Fruit fly (Drosophila melanogaster) whole organism, embryonic: ENCODE results near the gene CG45490.

Experiments used
- Adf1 ChIP-seq: fragments of 200-800 bp; sonication (Bioruptor generic); IDR thresholded peaks from 2 replicates; pipeline ENCODE4 v1.3.6; 2022; ENCODE audit warnings: missing biosample characterization, missing genetic modification characterization
- Antp ChIP-seq: fragments of 200-800 bp; sonication (Bioruptor generic); optimal IDR thresholded peaks from 3 replicates; lab custom pipeline; 2016; ENCODE audit warnings: missing biosample characterization, missing genetic modification characterization
- C15 ChIP-seq: fragments of 200-800 bp; sonication (Bioruptor generic); IDR thresholded peaks from 3 replicates; pipeline ENCODE4 v1.3.6; 2022; ENCODE audit warnings: missing biosample characterization, missing genetic modification characterization
- CG12236 ChIP-seq: fragments of 200-800 bp; sonication (Bioruptor generic); optimal IDR thresholded peaks from 2 replicates; lab custom pipeline; 2016; ENCODE audit warnings: missing biosample characterization, missing genetic modification characterization
- CG1233 ChIP-seq: fragments of 200-800 bp; sonication (Bioruptor generic); optimal IDR thresholded peaks from 4 replicates; lab custom pipeline; 2018; ENCODE audit warnings: missing biosample characterization, mild to moderate bottlenecking, missing genetic modification characterization
- CG14014 ChIP-seq: fragments of 200-800 bp; sonication (Bioruptor generic); IDR thresholded peaks from 2 replicates; pipeline ENCODE4 v1.3.6; 2022; ENCODE audit warnings: missing biosample characterization, missing genetic modification characterization
- CG14667 ChIP-seq: fragments of 200-800 bp; sonication (Bioruptor generic); IDR thresholded peaks from 2 replicates; pipeline ENCODE4 v1.3.6; 2022; ENCODE audit warnings: missing biosample characterization, missing genetic modification characterization
- CG15269 ChIP-seq: fragments of 200-800 bp; sonication (Bioruptor generic); optimal IDR thresholded peaks from 2 replicates; lab custom pipeline; 2018; ENCODE audit warnings: missing biosample characterization, mild to moderate bottlenecking, missing genetic modification characterization, moderate library complexity
- CG15514 ChIP-seq: fragments of 200-800 bp; sonication (Bioruptor generic); optimal IDR thresholded peaks from 3 replicates; lab custom pipeline; 2017; ENCODE audit warnings: missing biosample characterization, missing genetic modification characterization, mild to moderate bottlenecking, moderate library complexity, missing genetic modification reagents
- CG2129 ChIP-seq: fragments of 200-800 bp; sonication (Bioruptor generic); IDR thresholded peaks from 2 replicates; pipeline ENCODE4 v1.3.6; 2022; ENCODE audit warnings: missing biosample characterization, missing genetic modification characterization; ENCODE audit not compliant: partially characterized antibody
- CG3838 ChIP-seq: fragments of 200-800 bp; sonication (Bioruptor generic); optimal IDR thresholded peaks from 3 replicates; lab custom pipeline; 2016; ENCODE audit warnings: missing biosample characterization, missing genetic modification characterization
- CG4424 ChIP-seq: fragments of 200-800 bp; sonication (Bioruptor generic); optimal IDR thresholded peaks from 3 replicates; lab custom pipeline; 2016; ENCODE audit warnings: missing biosample characterization, missing genetic modification characterization
- CG6272 ChIP-seq: fragments of 200-800 bp; sonication (Bioruptor generic); IDR thresholded peaks from 2 replicates; pipeline ENCODE4 v1.3.6; 2022; ENCODE audit warnings: missing biosample characterization, missing genetic modification characterization
- CG6683 ChIP-seq: fragments of 200-800 bp; sonication (Bioruptor generic); optimal IDR thresholded peaks from 2 replicates; lab custom pipeline; 2017; ENCODE audit warnings: missing biosample characterization, mild to moderate bottlenecking, missing genetic modification characterization, missing genetic modification reagents
- CG8281 ChIP-seq: fragments of 200-800 bp; sonication (Bioruptor generic); optimal IDR thresholded peaks from 2 replicates; lab custom pipeline; 2018; ENCODE audit warnings: missing biosample characterization, mild to moderate bottlenecking, missing genetic modification characterization, moderate library complexity
- CG8359 ChIP-seq: fragments of 200-800 bp; sonication (Bioruptor generic); optimal IDR thresholded peaks from 2 replicates; lab custom pipeline; 2017; ENCODE audit warnings: missing biosample characterization, mild to moderate bottlenecking, missing genetic modification characterization, borderline replicate concordance
- CG8478 ChIP-seq: fragments of >200 bp; optimal IDR thresholded peaks from 2 replicates; lab custom pipeline; 2018
- CG9437 ChIP-seq: fragments of 200-800 bp; sonication (Bioruptor generic); optimal IDR thresholded peaks from 2 replicates; lab custom pipeline; 2018; ENCODE audit warnings: missing biosample characterization, mild to moderate bottlenecking, missing genetic modification characterization
- CG9609 ChIP-seq: fragments of 200-800 bp; sonication (Bioruptor generic); optimal IDR thresholded peaks from 3 replicates; lab custom pipeline; 2016; ENCODE audit warnings: missing biosample characterization, missing genetic modification characterization
- CG9817 ChIP-seq: fragments of 200-800 bp; sonication (Bioruptor generic); optimal IDR thresholded peaks from 2 replicates; lab custom pipeline; 2018; ENCODE audit warnings: missing biosample characterization, mild to moderate bottlenecking, missing genetic modification characterization, moderate library complexity
- CG9876 ChIP-seq: fragments of 200-800 bp; sonication (Bioruptor generic); optimal IDR thresholded peaks from 2 replicates; lab custom pipeline; 2016; ENCODE audit warnings: missing biosample characterization, missing genetic modification characterization
- CG9932 ChIP-seq: fragments of 200-800 bp; sonication (Bioruptor generic); IDR thresholded peaks from 2 replicates; pipeline ENCODE4 v1.3.6; 2022; ENCODE audit warnings: missing biosample characterization, missing genetic modification characterization
- CoRest ChIP-seq: fragments of 200-800 bp; sonication (Bioruptor generic); optimal IDR thresholded peaks from 3 replicates; lab custom pipeline; 2018; ENCODE audit warnings: missing biosample characterization, mild to moderate bottlenecking, missing genetic modification characterization, moderate library complexity
- Ets97D ChIP-seq: fragments of 200-800 bp; sonication (Bioruptor generic); optimal IDR thresholded peaks from 3 replicates; lab custom pipeline; 2016; ENCODE audit warnings: missing biosample characterization, missing genetic modification characterization
- H2.0 ChIP-seq: fragments of 200-800 bp; sonication (Bioruptor generic); IDR thresholded peaks from 2 replicates; pipeline ENCODE4 v1.3.6; 2022; ENCODE audit warnings: missing biosample characterization, missing genetic modification characterization
- HHEX ChIP-seq: fragments of 200-800 bp; sonication (Bioruptor generic); optimal IDR thresholded peaks from 3 replicates; lab custom pipeline; 2017; ENCODE audit warnings: missing biosample characterization, mild to moderate bottlenecking, missing genetic modification characterization, missing genetic modification reagents
- HLH54F ChIP-seq: fragments of 200-800 bp; sonication (Bioruptor generic); optimal IDR thresholded peaks from 3 replicates; lab custom pipeline; 2016; ENCODE audit warnings: missing biosample characterization, missing genetic modification characterization
- Hey ChIP-seq: fragments of 200-800 bp; sonication (Bioruptor generic); optimal IDR thresholded peaks from 3 replicates; lab custom pipeline; 2018; ENCODE audit warnings: missing biosample characterization, mild to moderate bottlenecking, missing genetic modification characterization
- Hr51 ChIP-seq, 2 experiments: fragments of 200-800 bp; sonication (Bioruptor generic); optimal IDR thresholded peaks; 2 replicates in 1 of 2; 3 replicates in 1 of 2; lab custom pipeline; 2016 to 2018; ENCODE audit warnings: missing biosample characterization in 2 of 2, missing genetic modification characterization in 2 of 2, mild to moderate bottlenecking in 1 of 2, moderate library complexity in 1 of 2
- Hr78 ChIP-seq, 2 experiments: fragments of 200-800 bp in 1 of 2; fragments of >200 bp in 1 of 2; sonication (Bioruptor generic) in 1 of 2; optimal IDR thresholded peaks; 2 replicates each; lab custom pipeline; 2017 to 2019; ENCODE audit warnings: missing biosample characterization in 2 of 2, missing genetic modification characterization in 2 of 2, mild to moderate bottlenecking in 1 of 2, moderate library complexity in 1 of 2
- Max ChIP-seq: fragments of 200-800 bp; sonication (Bioruptor generic); optimal IDR thresholded peaks from 2 replicates; lab custom pipeline; 2016; ENCODE audit warnings: missing biosample characterization, mild to moderate bottlenecking, missing genetic modification characterization
- NFAT ChIP-seq: fragments of 200-800 bp; sonication (Bioruptor generic); IDR thresholded peaks from 2 replicates; pipeline ENCODE4 v1.3.6; 2022; ENCODE audit warnings: missing biosample characterization, missing genetic modification characterization
- Nf-YC ChIP-seq: fragments of 200-800 bp; optimal IDR thresholded peaks from 3 replicates; lab custom pipeline; 2019; ENCODE audit warnings: missing biosample characterization, mild to moderate bottlenecking, missing genetic modification characterization, moderate library complexity
- Ravus ChIP-seq: fragments of 200-800 bp; sonication (Bioruptor generic); IDR thresholded peaks from 2 replicates; pipeline ENCODE4 v1.3.6; 2022; ENCODE audit warnings: missing biosample characterization, missing genetic modification characterization
- Taf1 ChIP-seq: fragments of 200-800 bp; sonication (Bioruptor generic); IDR thresholded peaks from 2 replicates; pipeline ENCODE4 v1.3.6; 2022; ENCODE audit warnings: missing biosample characterization, missing genetic modification characterization
- crc ChIP-seq: fragments of 200-800 bp; sonication (Bioruptor generic); optimal IDR thresholded peaks from 2 replicates; lab custom pipeline; 2016; ENCODE audit warnings: missing biosample characterization, missing genetic modification characterization
- croc ChIP-seq: fragments of 200-800 bp; sonication (Bioruptor generic); conservative IDR thresholded peaks from 3 replicates; pipeline ENCODE4 v1.3.6; 2022; ENCODE audit warnings: missing biosample characterization, missing genetic modification characterization
- esg ChIP-seq: fragments of 200-800 bp; sonication (Bioruptor generic); conservative IDR thresholded peaks from 2 replicates; pipeline ENCODE4 v1.3.6; 2022; ENCODE audit warnings: missing biosample characterization, missing genetic modification characterization
- fd64A ChIP-seq: fragments of 200-800 bp; sonication (Bioruptor generic); optimal IDR thresholded peaks from 3 replicates; lab custom pipeline; 2018; ENCODE audit warnings: missing biosample characterization, mild to moderate bottlenecking, missing genetic modification characterization
- gce ChIP-seq: fragments of 200-800 bp; sonication (Bioruptor generic); IDR thresholded peaks from 3 replicates; pipeline ENCODE4 v1.3.6; 2022; ENCODE audit warnings: missing biosample characterization, missing genetic modification characterization
- lilli ChIP-seq: fragments of 200-800 bp; sonication (Bioruptor generic); optimal IDR thresholded peaks from 3 replicates; lab custom pipeline; 2016; ENCODE audit warnings: missing biosample characterization, missing genetic modification characterization
- maf-S ChIP-seq: fragments of 200-800 bp; sonication (Bioruptor generic); optimal IDR thresholded peaks from 2 replicates; lab custom pipeline; 2016; ENCODE audit warnings: missing biosample characterization, missing genetic modification characterization
- sqz ChIP-seq: fragments of 200-800 bp; sonication (Bioruptor generic); optimal IDR thresholded peaks from 3 replicates; lab custom pipeline; 2018; ENCODE audit warnings: missing biosample characterization, mild to moderate bottlenecking, missing genetic modification characterization
- sr ChIP-seq: fragments of 200-800 bp; sonication (Bioruptor generic); IDR thresholded peaks from 3 replicates; pipeline ENCODE4 v1.3.6; 2022; ENCODE audit warnings: missing biosample characterization, missing genetic modification characterization
- tgo ChIP-seq: fragments of 200-800 bp; sonication (Bioruptor generic); IDR thresholded peaks from 3 replicates; pipeline ENCODE4 v1.3.6; 2022; ENCODE audit warnings: missing biosample characterization, missing genetic modification characterization
- tll ChIP-seq, 2 experiments: fragments of 200-800 bp in 1 of 2; fragments of >200 bp in 1 of 2; sonication (Bioruptor generic) in 1 of 2; optimal IDR thresholded peaks; 2 replicates each; lab custom pipeline; 2017 to 2019; ENCODE audit warnings: missing biosample characterization in 2 of 2, missing genetic modification characterization in 2 of 2, mild to moderate bottlenecking in 1 of 2, moderate library complexity in 1 of 2
- trh ChIP-seq: fragments of 200-800 bp; sonication (Bioruptor generic); optimal IDR thresholded peaks from 2 replicates; lab custom pipeline; 2016; ENCODE audit warnings: missing biosample characterization, missing genetic modification characterization
- unpg ChIP-seq: fragments of 200-800 bp; sonication (Bioruptor generic); optimal IDR thresholded peaks from 3 replicates; lab custom pipeline; 2018; ENCODE audit warnings: missing biosample characterization, mild to moderate bottlenecking, missing genetic modification characterization, moderate library complexity
- zen ChIP-seq: fragments of 200-800 bp; sonication (Bioruptor generic); optimal IDR thresholded peaks from 3 replicates; lab custom pipeline; 2018; ENCODE audit warnings: missing biosample characterization, mild to moderate bottlenecking, missing genetic modification characterization, moderate library complexity

CG45490 gene

DNA sequence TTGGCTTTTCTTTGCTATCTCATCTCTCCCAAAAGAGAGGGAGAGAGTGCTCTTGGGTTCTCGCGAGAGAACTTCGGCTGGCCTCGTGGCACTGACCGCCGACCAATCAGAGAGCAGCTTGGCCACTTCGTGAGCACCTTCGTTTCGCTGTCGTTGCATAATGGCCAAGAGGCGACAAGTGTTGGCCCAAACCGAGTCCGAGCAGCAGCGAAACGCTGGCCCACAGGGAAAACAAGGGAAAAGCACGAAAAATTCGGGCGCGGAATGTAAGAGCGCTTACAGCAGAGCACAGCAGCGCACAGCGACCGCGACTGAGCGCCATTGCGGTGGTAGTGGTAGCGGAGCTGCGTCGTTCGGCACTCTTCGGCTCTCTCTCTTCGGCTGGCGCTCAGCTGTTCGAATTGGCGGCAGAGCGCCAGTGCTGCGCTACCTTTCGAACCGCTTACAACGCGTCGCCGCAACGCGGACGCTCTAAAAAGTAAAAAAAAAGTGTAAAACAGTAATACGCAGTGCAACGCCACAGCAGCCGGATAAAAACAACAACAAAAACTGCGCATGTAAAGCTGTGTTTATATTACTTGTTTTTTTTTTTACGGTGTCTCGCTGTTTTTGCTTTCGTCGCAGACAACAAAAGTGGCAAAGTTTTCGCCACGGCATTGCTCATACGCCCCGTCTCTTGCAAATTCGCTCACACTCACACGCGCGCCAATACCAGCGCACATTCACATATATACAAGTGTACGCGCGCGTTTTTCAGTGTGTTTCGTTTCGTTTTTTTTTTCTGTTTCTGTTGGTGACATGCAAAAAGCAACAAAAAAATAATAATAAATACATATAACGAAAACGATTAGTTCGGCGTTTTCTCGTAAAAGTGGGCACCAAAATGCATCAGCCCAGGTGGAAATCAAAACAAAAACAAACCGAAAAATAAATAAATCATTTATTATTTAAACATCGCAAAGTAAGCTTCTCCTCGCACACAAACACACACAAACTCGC lies 46.9 kb downstream of the CG45490 start (continued):
- no peak for TF ChIP-seq gce
- no peak for TF ChIP-seq lilli (GFP tag; lab: Kevin White, UChicago)
- no peak for TF ChIP-seq croc (GFP tag; lab: Robert Waterston, UW)
- TF ChIP-seq maf-S (GFP tag; lab: Kevin White, UChicago) = no peak
- no peak for TF ChIP-seq trh (GFP tag; lab: Kevin White, UChicago)
- no peak for TF ChIP-seq CG9437
- TF ChIP-seq sqz = peak; percentile 59
- no peak for TF ChIP-seq CG14667 (GFP tag; lab: Robert Waterston, UW)
- TF ChIP-seq CG15514 (GFP tag; lab: Kevin White, UChicago) = no peak
- TF ChIP-seq Ets97D (GFP tag; lab: Kevin White, UChicago) = no peak
- TF ChIP-seq CG6683 (GFP tag; lab: Kevin White, UChicago) = no peak
- TF ChIP-seq CG9817 (tag; lab: Kevin White, UChicago) = no peak
- no peak for TF ChIP-seq CG8478 (lab: Kevin White, UChicago)
- no peak for TF ChIP-seq CG8281 (tag; lab: Kevin White, UChicago)
- TF ChIP-seq crc (GFP tag; lab: Kevin White, UChicago) = no peak
- TF ChIP-seq CG9932 = no peak; the same call in 1 of the 2 replicates
- TF ChIP-seq CG4424 = no peak
- TF ChIP-seq tll (GFP tag; optimal IDR thresholded peaks at IDR 0.05; lab: Kevin White, UChicago) = no peak
- TF ChIP-seq C15 = no peak
- no peak for TF ChIP-seq CG6272 (GFP tag; lab: Robert Waterston, UW)
- TF ChIP-seq sr = no peak
- no peak for TF ChIP-seq Hr78 (GFP tag; optimal IDR thresholded peaks at IDR 0.05; lab: Kevin White, UChicago)
- peak; percentile 98 for TF ChIP-seq Nf-YC
- no peak for TF ChIP-seq Ravus
- no peak for TF ChIP-seq CG3838
- TF ChIP-seq CG15269 (tag; lab: Kevin White, UChicago) = peak; percentile 11
- no peak for TF ChIP-seq Max (GFP tag; lab: Kevin White, UChicago)
- no peak for TF ChIP-seq Taf1 (GFP tag; lab: Robert Waterston, UW)
- TF ChIP-seq Adf1 (GFP tag; lab: Robert Waterston, UW) = peak; percentile 94
- no peak for TF ChIP-seq Hey (tag; lab: Kevin White, UChicago)
- no peak for TF ChIP-seq CG9609 (GFP tag; lab: Kevin White, UChicago)
- TF ChIP-seq esg (GFP tag; lab: Robert Waterston, UW) = no peak
- peak; percentile 34; the same call in 1 of the 2 replicates for TF ChIP-seq NFAT (GFP tag; lab: Robert Waterston, UW)
- TF ChIP-seq tgo (GFP tag; lab: Robert Waterston, UW) = no peak
- no peak for TF ChIP-seq fd64A (GFP tag; lab: Kevin White, UChicago)
- TF ChIP-seq unpg = no peak
- TF ChIP-seq CG2129 (GFP tag; lab: Robert Waterston, UW) = no peak
- peak in 1 of 2 experiments; percentile 1 for TF ChIP-seq Hr51 (GFP tag; optimal IDR thresholded peaks at IDR 0.05; lab: Kevin White, UChicago)
- TF ChIP-seq H2.0 (GFP tag; lab: Robert Waterston, UW) = no peak
- no peak for TF ChIP-seq CoRest
- no peak for TF ChIP-seq zen
- TF ChIP-seq Antp (GFP tag; lab: Kevin White, UChicago) = no peak
- TF ChIP-seq HHEX (GFP tag; lab: Kevin White, UChicago) = no peak
- no peak for TF ChIP-seq CG14014 (GFP tag; lab: Robert Waterston, UW)
- no peak for TF ChIP-seq CG1233 (GFP tag; lab: Kevin White, UChicago)
- TF ChIP-seq HLH54F (GFP tag; lab: Kevin White, UChicago) = no peak
- TF ChIP-seq CG12236 = no peak
- TF ChIP-seq CG8359 (GFP tag; lab: Kevin White, UChicago) = no peak
- no peak for TF ChIP-seq CG9876 (GFP tag; lab: Kevin White, UChicago)
